Fruit fly (Drosophila melanogaster) whole organism, embryonic: ENCODE results near the gene CG7298.
A peak's percentile ranks its signal among the peaks of the same experiment; 100 is the strongest.

Source experiments
- Antp ChIP-seq: fragments of 200-800 bp; sonication (Bioruptor generic); optimal IDR thresholded peaks from 3 replicates; lab custom pipeline; 2016; ENCODE audit warnings: missing biosample characterization, missing genetic modification characterization
- Atf6 ChIP-seq: fragments of 200-800 bp; sonication (Bioruptor generic); IDR thresholded peaks from 2 replicates; pipeline ENCODE4 v1.3.6; 2022; ENCODE audit warnings: missing biosample characterization, missing genetic modification characterization
- CG12236 ChIP-seq: fragments of 200-800 bp; sonication (Bioruptor generic); optimal IDR thresholded peaks from 2 replicates; lab custom pipeline; 2016; ENCODE audit warnings: missing biosample characterization, missing genetic modification characterization
- CG12299 ChIP-seq: fragments of 200-800 bp; sonication (Bioruptor generic); optimal IDR thresholded peaks from 2 replicates; lab custom pipeline; 2018; ENCODE audit warnings: missing biosample characterization, mild to moderate bottlenecking, missing genetic modification characterization
- CG13287 ChIP-seq: fragments of 200-800 bp; sonication (Bioruptor generic); IDR thresholded peaks from 2 replicates; pipeline ENCODE4 v1.3.6; 2022; ENCODE audit warnings: missing biosample characterization, missing genetic modification characterization; ENCODE audit not compliant: partially characterized antibody
- CG15073 ChIP-seq: fragments of 200-800 bp; sonication (Bioruptor generic); optimal IDR thresholded peaks from 2 replicates; lab custom pipeline; 2016; ENCODE audit warnings: missing biosample characterization, missing genetic modification characterization
- CG15601 ChIP-seq: fragments of 200-800 bp; sonication (Bioruptor generic); optimal IDR thresholded peaks from 3 replicates; lab custom pipeline; 2019; ENCODE audit warnings: missing biosample characterization, mild to moderate bottlenecking, missing genetic modification characterization, moderate library complexity
- CG16813 ChIP-seq: fragments of 200-800 bp; sonication (Bioruptor generic); IDR thresholded peaks from 3 replicates; pipeline ENCODE4 v1.3.6; 2022; ENCODE audit warnings: missing biosample characterization, missing genetic modification characterization; ENCODE audit not compliant: partially characterized antibody
- CG17612 ChIP-seq: fragments of 200-800 bp; sonication (Bioruptor generic); IDR thresholded peaks from 2 replicates; pipeline ENCODE4 v1.3.6; 2022; ENCODE audit warnings: missing biosample characterization, missing genetic modification characterization
- CG1832 ChIP-seq: fragments of 200-800 bp; sonication (Bioruptor generic); optimal IDR thresholded peaks from 2 replicates; lab custom pipeline; 2017; ENCODE audit warnings: missing biosample characterization, mild to moderate bottlenecking, missing genetic modification characterization, inconsistent platforms
- CG2889 ChIP-seq: fragments of 200-800 bp; sonication (Bioruptor generic); IDR thresholded peaks from 3 replicates; pipeline ENCODE4 v1.3.6; 2022; ENCODE audit warnings: missing biosample characterization, missing genetic modification characterization
- CG31365 ChIP-seq: fragments of 200-800 bp; sonication (Bioruptor generic); optimal IDR thresholded peaks from 2 replicates; lab custom pipeline; 2018; ENCODE audit warnings: missing biosample characterization, mild to moderate bottlenecking, missing genetic modification characterization
- CG31388 ChIP-seq: fragments of 200-800 bp; sonication (Bioruptor generic); optimal IDR thresholded peaks from 2 replicates; lab custom pipeline; 2016; ENCODE audit warnings: missing biosample characterization, missing genetic modification characterization
- CG34422 ChIP-seq: fragments of 200-800 bp; sonication (Bioruptor generic); IDR thresholded peaks from 3 replicates; pipeline ENCODE4 v1.3.6; 2022; ENCODE audit warnings: missing biosample characterization, missing genetic modification characterization
- CG6272 ChIP-seq: fragments of 200-800 bp; sonication (Bioruptor generic); IDR thresholded peaks from 2 replicates; pipeline ENCODE4 v1.3.6; 2022; ENCODE audit warnings: missing biosample characterization, missing genetic modification characterization
- CG6854 ChIP-seq: fragments of 200-800 bp; sonication (Bioruptor generic); optimal IDR thresholded peaks from 3 replicates; lab custom pipeline; 2017; ENCODE audit warnings: missing biosample characterization, mild to moderate bottlenecking, missing genetic modification characterization
- CG7839 ChIP-seq: fragments of 200-800 bp; sonication (Bioruptor generic); optimal IDR thresholded peaks from 3 replicates; lab custom pipeline; 2018; ENCODE audit warnings: missing biosample characterization, mild to moderate bottlenecking, missing genetic modification characterization, moderate library complexity
- CG7928 ChIP-seq: fragments of 200-800 bp; sonication (Bioruptor generic); optimal IDR thresholded peaks from 2 replicates; lab custom pipeline; 2017; ENCODE audit warnings: missing biosample characterization, mild to moderate bottlenecking, missing genetic modification characterization
- CG7963 ChIP-seq: fragments of 200-800 bp; sonication (Bioruptor generic); IDR thresholded peaks from 3 replicates; pipeline ENCODE4 v1.3.6; 2022; ENCODE audit warnings: missing biosample characterization, missing genetic modification characterization; ENCODE audit not compliant: partially characterized antibody
- CG9797 ChIP-seq: fragments of 200-800 bp; sonication (Bioruptor generic); optimal IDR thresholded peaks from 3 replicates; lab custom pipeline; 2018; ENCODE audit warnings: missing biosample characterization, mild to moderate bottlenecking, missing genetic modification characterization
- D19A ChIP-seq: fragments of 200-800 bp; optimal IDR thresholded peaks from 3 replicates; lab custom pipeline; 2019; ENCODE audit warnings: missing biosample characterization, mild to moderate bottlenecking, missing genetic modification characterization, moderate library complexity
- Fer2 ChIP-seq: fragments of 200-800 bp; sonication (Bioruptor generic); optimal IDR thresholded peaks from 2 replicates; lab custom pipeline; 2018; ENCODE audit warnings: missing biosample characterization, mild to moderate bottlenecking, missing genetic modification characterization, moderate library complexity
- HLH4C ChIP-seq: fragments of 200-800 bp; sonication (Bioruptor generic); IDR thresholded peaks from 3 replicates; pipeline ENCODE4 v1.3.6; 2022; ENCODE audit warnings: missing biosample characterization, missing genetic modification characterization; ENCODE audit not compliant: partially characterized antibody
- Max ChIP-seq: fragments of 200-800 bp; sonication (Bioruptor generic); optimal IDR thresholded peaks from 2 replicates; lab custom pipeline; 2016; ENCODE audit warnings: missing biosample characterization, mild to moderate bottlenecking, missing genetic modification characterization
- NK7.1 ChIP-seq: fragments of 200-800 bp; sonication (Bioruptor generic); optimal IDR thresholded peaks from 3 replicates; lab custom pipeline; 2016; ENCODE audit warnings: missing biosample characterization, missing genetic modification characterization
- Oaz ChIP-seq: fragments of 200-800 bp; sonication (Bioruptor generic); IDR thresholded peaks from 2 replicates; pipeline ENCODE4 v1.3.6; 2022; ENCODE audit warnings: missing biosample characterization, missing genetic modification characterization
- Oli ChIP-seq: fragments of 200-800 bp; sonication (Bioruptor generic); optimal IDR thresholded peaks from 2 replicates; lab custom pipeline; 2018; ENCODE audit warnings: missing biosample characterization, mild to moderate bottlenecking, missing genetic modification characterization, moderate library complexity
- PHDP ChIP-seq: fragments of 200-800 bp; sonication (Bioruptor generic); optimal IDR thresholded peaks from 3 replicates; lab custom pipeline; 2018; ENCODE audit warnings: missing biosample characterization, mild to moderate bottlenecking, missing genetic modification characterization, moderate library complexity
- Poxn ChIP-seq: fragments of 200-800 bp; sonication (Bioruptor generic); IDR thresholded peaks from 2 replicates; pipeline ENCODE4 v1.3.6; 2022; ENCODE audit warnings: missing biosample characterization, missing genetic modification characterization
- Ravus ChIP-seq: fragments of 200-800 bp; sonication (Bioruptor generic); IDR thresholded peaks from 2 replicates; pipeline ENCODE4 v1.3.6; 2022; ENCODE audit warnings: missing biosample characterization, missing genetic modification characterization
- Sin3A ChIP-seq: fragments of >200 bp; optimal IDR thresholded peaks from 2 replicates; lab custom pipeline; 2018
- ase ChIP-seq: fragments of 200-800 bp; sonication (Bioruptor generic); IDR thresholded peaks from 3 replicates; pipeline ENCODE4 v1.3.6; 2022; ENCODE audit warnings: missing biosample characterization, missing genetic modification characterization
- bsh ChIP-seq, 2 experiments: fragments of 200-800 bp; sonication (Bioruptor generic); optimal IDR thresholded peaks; 2 replicates each; lab custom pipeline; 2017 to 2018; ENCODE audit warnings: mild to moderate bottlenecking in 2 of 2, missing biosample characterization in 2 of 2, missing genetic modification characterization in 2 of 2, moderate library complexity in 1 of 2
- cato ChIP-seq: fragments of 200-800 bp; sonication (Bioruptor generic); optimal IDR thresholded peaks from 2 replicates; lab custom pipeline; 2016; ENCODE audit warnings: missing biosample characterization, missing genetic modification characterization, borderline replicate concordance
- corto ChIP-seq: fragments of 200-800 bp; sonication (Bioruptor generic); optimal IDR thresholded peaks from 2 replicates; lab custom pipeline; 2016; ENCODE audit warnings: missing biosample characterization, mild to moderate bottlenecking, missing genetic modification characterization, moderate library complexity
- dimm ChIP-seq: fragments of 200-800 bp; sonication (Bioruptor generic); IDR thresholded peaks from 2 replicates; pipeline ENCODE4 v1.3.6; 2022; ENCODE audit warnings: missing biosample characterization, missing genetic modification characterization
- disco-r ChIP-seq: fragments of 200-800 bp; sonication (Bioruptor generic); optimal IDR thresholded peaks from 2 replicates; lab custom pipeline; 2016; ENCODE audit warnings: missing biosample characterization, missing genetic modification characterization
- dm ChIP-seq: fragments of 200-800 bp; sonication (Bioruptor generic); optimal IDR thresholded peaks from 3 replicates; lab custom pipeline; 2016; ENCODE audit warnings: missing biosample characterization, missing genetic modification characterization
- ems ChIP-seq: fragments of 200-800 bp; sonication (Bioruptor generic); optimal IDR thresholded peaks from 3 replicates; lab custom pipeline; 2016; ENCODE audit warnings: missing biosample characterization, missing genetic modification characterization
- gfzf ChIP-seq: fragments of 200-800 bp; sonication (Bioruptor generic); optimal IDR thresholded peaks from 2 replicates; lab custom pipeline; 2016; ENCODE audit warnings: missing biosample characterization, mild to moderate bottlenecking, missing genetic modification characterization, moderate library complexity
- kni ChIP-seq: fragments of 200-800 bp; sonication (Bioruptor generic); optimal IDR thresholded peaks from 3 replicates; lab custom pipeline; 2017; ENCODE audit warnings: mild to moderate bottlenecking, missing biosample characterization, missing genetic modification reagents, missing genetic modification characterization
- lola ChIP-seq, 3 experiments: fragments of >200 bp in 2 of 3; fragments of 200-800 bp in 1 of 3; sonication (Bioruptor generic) in 1 of 3; optimal IDR thresholded peaks; 2 replicates each; lab custom pipeline; 2017 to 2019; ENCODE audit warnings: missing biosample characterization in 3 of 3, missing genetic modification characterization in 3 of 3, mild to moderate bottlenecking in 1 of 3, moderate library complexity in 1 of 3
- nmo ChIP-seq: fragments of 200-800 bp; sonication (Bioruptor generic); optimal IDR thresholded peaks from 2 replicates; lab custom pipeline; 2018; ENCODE audit warnings: missing biosample characterization, mild to moderate bottlenecking, missing genetic modification characterization, moderate library complexity
- onecut ChIP-seq: fragments of 200-800 bp; sonication (Bioruptor generic); IDR thresholded peaks from 2 replicates; pipeline ENCODE4 v1.3.6; 2022; ENCODE audit warnings: missing biosample characterization, missing genetic modification characterization
- phol ChIP-seq: fragments of 200-800 bp; sonication (Bioruptor generic); optimal IDR thresholded peaks from 3 replicates; lab custom pipeline; 2018; ENCODE audit warnings: missing biosample characterization, mild to moderate bottlenecking, missing genetic modification characterization, moderate library complexity
- psq ChIP-seq: fragments of 200-800 bp; sonication (Bioruptor generic); optimal IDR thresholded peaks from 2 replicates; lab custom pipeline; 2017; ENCODE audit warnings: missing biosample characterization, missing genetic modification characterization
- pum ChIP-seq: fragments of 200-800 bp; sonication (Bioruptor generic); optimal IDR thresholded peaks from 2 replicates; lab custom pipeline; 2016; ENCODE audit warnings: missing biosample characterization, missing genetic modification characterization
- repo ChIP-seq: fragments of 200-800 bp; sonication (Bioruptor generic); optimal IDR thresholded peaks from 2 replicates; lab custom pipeline; 2016; ENCODE audit warnings: missing biosample characterization, missing genetic modification characterization
- shn ChIP-seq: fragments of 200-800 bp; sonication (Bioruptor generic); optimal IDR thresholded peaks from 3 replicates; lab custom pipeline; 2016; ENCODE audit warnings: missing biosample characterization, missing genetic modification characterization
- tap ChIP-seq: fragments of 200-800 bp; optimal IDR thresholded peaks from 3 replicates; lab custom pipeline; 2019; ENCODE audit warnings: missing biosample characterization, mild to moderate bottlenecking, missing genetic modification characterization, moderate library complexity
- ttk ChIP-seq: fragments of 200-800 bp; sonication (Bioruptor generic); IDR thresholded peaks from 2 replicates; pipeline ENCODE4 v2.1.2; 2022; ENCODE audit warnings: missing biosample characterization, missing genetic modification characterization
- z ChIP-seq: fragments of 200-800 bp; sonication (Bioruptor generic); IDR thresholded peaks from 3 replicates; pipeline ENCODE4 v1.3.6; 2022; ENCODE audit warnings: missing biosample characterization, missing genetic modification characterization

The CG7298 gene

DNA sequence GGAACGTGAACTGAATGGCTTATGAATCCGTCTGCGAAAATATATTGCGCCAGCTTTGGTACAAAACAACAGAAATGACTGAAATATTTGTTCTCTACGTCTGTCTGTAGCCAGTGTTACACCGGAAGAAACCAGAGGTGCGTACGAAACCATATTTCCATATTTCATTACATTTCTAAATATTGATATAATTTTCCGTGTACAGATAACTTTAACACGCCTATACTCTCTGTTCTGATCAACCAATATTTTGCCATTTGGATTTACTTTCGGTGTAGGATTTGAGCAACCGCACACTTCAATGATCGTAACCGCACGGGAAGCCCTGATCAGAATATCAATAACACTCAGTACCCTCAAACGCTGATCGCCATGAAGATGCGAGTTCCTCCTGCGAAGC, 8.8 kb downstream of the CG7298 start (continued):
- TF ChIP-seq psq (GFP tag; lab: Kevin White, UChicago) (no peak), CG15601 (tag; lab: Kevin White, UChicago) (no peak), bsh (GFP tag; optimal IDR thresholded peaks at IDR 0.05; lab: Kevin White, UChicago) (peak; percentile 41 to 55), ase (GFP tag; lab: Robert Waterston, UW) (no peak), nmo (peak; percentile 40), HLH4C (no peak), kni (no peak), CG9797 (no peak), D19A (tag; lab: Kevin White, UChicago) (no peak), NK7.1 (GFP tag; lab: Kevin White, UChicago) (no peak), tap (no peak), phol (tag; lab: Kevin White, UChicago) (peak; percentile 35), lola (GFP tag; optimal IDR thresholded peaks at IDR 0.05; lab: Kevin White, UChicago) (no peak), corto (no peak), CG12299 (no peak), ems (GFP tag; lab: Kevin White, UChicago) (no peak), Max (GFP tag; lab: Kevin White, UChicago) (no peak), CG7963 (GFP tag; lab: Robert Waterston, UW) (no peak), PHDP (tag; lab: Kevin White, UChicago) (peak; percentile 35), CG31365 (tag; lab: Kevin White, UChicago) (no peak), onecut (GFP tag; lab: Robert Waterston, UW) (no peak), CG15073 (GFP tag; lab: Kevin White, UChicago) (no peak), CG7928 (no peak), CG12236 (GFP tag; lab: Kevin White, UChicago) (no peak), pum (GFP tag; lab: Kevin White, UChicago) (peak; percentile 14), Oli (tag; lab: Kevin White, UChicago) (peak; percentile 55), disco-r (no peak), Poxn (no peak), cato (GFP tag; lab: Kevin White, UChicago) (no peak), CG16813 (GFP tag; lab: Robert Waterston, UW) (no peak), CG6272 (GFP tag; lab: Robert Waterston, UW) (no peak), z (GFP tag; lab: Robert Waterston, UW) (no peak), CG6854 (GFP tag; lab: Kevin White, UChicago) (no peak), gfzf (GFP tag; lab: Kevin White, UChicago) (no peak), CG34422 (GFP tag; lab: Robert Waterston, UW) (peak; percentile 48; the same call in 1 of the 3 replicates), Fer2 (tag; lab: Kevin White, UChicago) (no peak), CG7839 (tag; lab: Kevin White, UChicago) (peak; percentile 55), ttk (GFP tag; lab: Robert Waterston, UW) (peak; percentile 47), dimm (no peak), CG17612 (GFP tag; lab: Robert Waterston, UW) (no peak), CG1832 (GFP tag; lab: Kevin White, UChicago) (no peak), Sin3A (lab: Kevin White, UChicago) (no peak), Atf6 (GFP tag; lab: Robert Waterston, UW) (peak; percentile 45; the same call in 1 of the 2 replicates), CG2889 (GFP tag; lab: Robert Waterston, UW) (no peak), CG13287 (GFP tag; lab: Robert Waterston, UW) (no peak), CG31388 (GFP tag; lab: Kevin White, UChicago) (no peak), repo (GFP tag; lab: Kevin White, UChicago) (no peak), dm (GFP tag; lab: Kevin White, UChicago) (no peak), Ravus (GFP tag; lab: Robert Waterston, UW) (no peak), Antp (GFP tag; lab: Kevin White, UChicago) (peak; percentile 27), shn (no peak), Oaz (GFP tag; lab: Robert Waterston, UW) (no peak)
